Fruit fly (Drosophila melanogaster) whole organism, embryonic: ENCODE measurements around the gene CG14721.
A peak's percentile ranks its signal among the peaks of the same experiment; 100 is the strongest.

Source experiments
- Antp ChIP-seq: fragments of 200-800 bp; sonication (Bioruptor generic); optimal IDR thresholded peaks from 3 replicates; lab custom pipeline; 2016; ENCODE audit warnings: missing biosample characterization, missing genetic modification characterization
- CG10267 ChIP-seq: fragments of 200-800 bp; sonication (Bioruptor generic); optimal IDR thresholded peaks from 2 replicates; lab custom pipeline; 2018; ENCODE audit warnings: missing biosample characterization, mild to moderate bottlenecking, missing genetic modification characterization, moderate library complexity
- CG10321 ChIP-seq: fragments of 200-800 bp; sonication (Bioruptor generic); IDR thresholded peaks from 2 replicates; pipeline ENCODE4 v1.3.6; 2022; ENCODE audit warnings: missing biosample characterization, missing genetic modification characterization
- CG10565 ChIP-seq: fragments of 200-800 bp; sonication (Bioruptor generic); optimal IDR thresholded peaks from 3 replicates; lab custom pipeline; 2016; ENCODE audit warnings: missing biosample characterization, mild to moderate bottlenecking, missing genetic modification characterization
- CG11696 ChIP-seq: fragments of 200-800 bp; sonication (Bioruptor generic); IDR thresholded peaks from 2 replicates; pipeline ENCODE4 v1.3.6; 2022; ENCODE audit warnings: missing biosample characterization, missing genetic modification characterization
- CG12219 ChIP-seq: fragments of 200-800 bp; sonication (Bioruptor generic); optimal IDR thresholded peaks from 3 replicates; lab custom pipeline; 2018; ENCODE audit warnings: missing biosample characterization, mild to moderate bottlenecking, missing genetic modification characterization
- CG12236 ChIP-seq: fragments of 200-800 bp; sonication (Bioruptor generic); optimal IDR thresholded peaks from 2 replicates; lab custom pipeline; 2016; ENCODE audit warnings: missing biosample characterization, missing genetic modification characterization
- CG1233 ChIP-seq: fragments of 200-800 bp; sonication (Bioruptor generic); optimal IDR thresholded peaks from 4 replicates; lab custom pipeline; 2018; ENCODE audit warnings: missing biosample characterization, mild to moderate bottlenecking, missing genetic modification characterization
- CG14710 ChIP-seq: fragments of 200-800 bp; sonication (Bioruptor generic); optimal IDR thresholded peaks from 3 replicates; lab custom pipeline; 2019; ENCODE audit warnings: missing biosample characterization, mild to moderate bottlenecking, missing genetic modification characterization, moderate library complexity
- CG1603 ChIP-seq: fragments of 200-800 bp; sonication (Bioruptor generic); optimal IDR thresholded peaks from 2 replicates; lab custom pipeline; 2019; ENCODE audit warnings: missing biosample characterization, mild to moderate bottlenecking, missing genetic modification characterization, moderate library complexity
- CG17829 ChIP-seq: fragments of 200-800 bp; optimal IDR thresholded peaks from 2 replicates; lab custom pipeline; 2019; ENCODE audit warnings: missing biosample characterization, mild to moderate bottlenecking, missing genetic modification characterization, moderate library complexity
- CG18262 ChIP-seq: fragments of 200-800 bp; optimal IDR thresholded peaks from 3 replicates; lab custom pipeline; 2019; ENCODE audit warnings: missing biosample characterization, mild to moderate bottlenecking, missing genetic modification characterization, moderate library complexity
- CG3838 ChIP-seq: fragments of 200-800 bp; sonication (Bioruptor generic); optimal IDR thresholded peaks from 3 replicates; lab custom pipeline; 2016; ENCODE audit warnings: missing biosample characterization, missing genetic modification characterization
- CG3995 ChIP-seq: fragments of 200-800 bp; sonication (Bioruptor generic); optimal IDR thresholded peaks from 3 replicates; lab custom pipeline; 2016; ENCODE audit warnings: missing biosample characterization, missing genetic modification characterization
- CG4730 ChIP-seq: fragments of 200-800 bp; sonication (Bioruptor generic); IDR thresholded peaks from 2 replicates; pipeline ENCODE4 v1.3.6; 2022; ENCODE audit warnings: missing biosample characterization, missing genetic modification characterization
- CG6175 ChIP-seq: fragments of 200-800 bp; sonication (Bioruptor generic); IDR thresholded peaks from 3 replicates; pipeline ENCODE4 v1.3.6; 2022; ENCODE audit warnings: missing biosample characterization, missing genetic modification characterization
- CG6683 ChIP-seq: fragments of 200-800 bp; sonication (Bioruptor generic); optimal IDR thresholded peaks from 2 replicates; lab custom pipeline; 2017; ENCODE audit warnings: missing biosample characterization, mild to moderate bottlenecking, missing genetic modification characterization, missing genetic modification reagents
- CG6791 ChIP-seq: fragments of 200-800 bp; sonication (Bioruptor generic); IDR thresholded peaks from 3 replicates; pipeline ENCODE4 v1.3.6; 2022; ENCODE audit warnings: missing biosample characterization, missing genetic modification characterization; ENCODE audit not compliant: partially characterized antibody
- CG7963 ChIP-seq: fragments of 200-800 bp; sonication (Bioruptor generic); IDR thresholded peaks from 3 replicates; pipeline ENCODE4 v1.3.6; 2022; ENCODE audit warnings: missing biosample characterization, missing genetic modification characterization; ENCODE audit not compliant: partially characterized antibody
- CG8089 ChIP-seq: fragments of 200-800 bp; sonication (Bioruptor generic); optimal IDR thresholded peaks from 3 replicates; lab custom pipeline; 2016; ENCODE audit warnings: missing biosample characterization, missing genetic modification characterization
- CG8944 ChIP-seq: fragments of 200-800 bp; sonication (Bioruptor generic); optimal IDR thresholded peaks from 3 replicates; lab custom pipeline; 2016; ENCODE audit warnings: missing biosample characterization, missing genetic modification characterization
- CG9876 ChIP-seq: fragments of 200-800 bp; sonication (Bioruptor generic); optimal IDR thresholded peaks from 2 replicates; lab custom pipeline; 2016; ENCODE audit warnings: missing biosample characterization, missing genetic modification characterization
- Doc2 ChIP-seq: fragments of 200-800 bp; sonication (Bioruptor generic); IDR thresholded peaks from 2 replicates; pipeline ENCODE4 v1.3.6; 2022; ENCODE audit warnings: missing biosample characterization, missing genetic modification characterization
- H15 ChIP-seq: fragments of 200-800 bp; sonication (Bioruptor generic); IDR thresholded peaks from 3 replicates; pipeline ENCODE4 v1.3.6; 2022; ENCODE audit warnings: missing biosample characterization, missing genetic modification characterization
- Nf-YC ChIP-seq: fragments of 200-800 bp; optimal IDR thresholded peaks from 3 replicates; lab custom pipeline; 2019; ENCODE audit warnings: missing biosample characterization, mild to moderate bottlenecking, missing genetic modification characterization, moderate library complexity
- Side ChIP-seq: fragments of 200-800 bp; sonication (Bioruptor generic); optimal IDR thresholded peaks from 2 replicates; lab custom pipeline; 2016; ENCODE audit warnings: missing biosample characterization, missing genetic modification characterization
- Six4 ChIP-seq: fragments of 200-800 bp; sonication (Bioruptor generic); optimal IDR thresholded peaks from 2 replicates; lab custom pipeline; 2016; ENCODE audit warnings: missing biosample characterization, missing genetic modification characterization
- Usf ChIP-seq: fragments of 200-800 bp; sonication (Bioruptor generic); optimal IDR thresholded peaks from 2 replicates; lab custom pipeline; 2017; ENCODE audit warnings: missing genotype, missing biosample characterization, missing genetic modification characterization
- al ChIP-seq: fragments of 200-800 bp; sonication (Bioruptor generic); IDR thresholded peaks from 2 replicates; pipeline ENCODE4 v1.3.6; 2022; ENCODE audit warnings: missing biosample characterization, missing genetic modification characterization
- aop ChIP-seq: fragments of 200-800 bp; sonication (Bioruptor generic); IDR thresholded peaks from 2 replicates; pipeline ENCODE4 v1.3.6; 2022; ENCODE audit warnings: missing biosample characterization, missing genetic modification characterization
- chn ChIP-seq: fragments of 200-800 bp; sonication (Bioruptor generic); optimal IDR thresholded peaks from 2 replicates; lab custom pipeline; 2016; ENCODE audit warnings: missing biosample characterization, missing genetic modification characterization
- croc ChIP-seq: fragments of 200-800 bp; sonication (Bioruptor generic); conservative IDR thresholded peaks from 3 replicates; pipeline ENCODE4 v1.3.6; 2022; ENCODE audit warnings: missing biosample characterization, missing genetic modification characterization
- dm ChIP-seq: fragments of 200-800 bp; sonication (Bioruptor generic); optimal IDR thresholded peaks from 3 replicates; lab custom pipeline; 2016; ENCODE audit warnings: missing biosample characterization, missing genetic modification characterization
- eve ChIP-seq, 2 experiments: fragments of >200 bp; optimal IDR thresholded peaks; 2 replicates each; lab custom pipeline; 2017; ENCODE audit warnings: missing biosample characterization in 2 of 2, missing genetic modification characterization in 2 of 2
- fd96Cb ChIP-seq: fragments of 200-800 bp; sonication (Bioruptor generic); optimal IDR thresholded peaks from 2 replicates; lab custom pipeline; 2018; ENCODE audit warnings: missing biosample characterization, mild to moderate bottlenecking, missing genetic modification characterization, moderate library complexity
- fu2 ChIP-seq: fragments of 200-800 bp; sonication (Bioruptor generic); optimal IDR thresholded peaks from 2 replicates; lab custom pipeline; 2016; ENCODE audit warnings: missing biosample characterization, missing genetic modification characterization
- grau ChIP-seq: fragments of 200-800 bp; optimal IDR thresholded peaks from 3 replicates; lab custom pipeline; 2019; ENCODE audit warnings: missing biosample characterization, mild to moderate bottlenecking, missing genetic modification characterization, moderate library complexity
- kay ChIP-seq: fragments of 200-800 bp; sonication (Bioruptor generic); optimal IDR thresholded peaks from 2 replicates; lab custom pipeline; 2016; ENCODE audit warnings: missing biosample characterization, missing genetic modification characterization
- klu ChIP-seq: fragments of 200-800 bp; sonication (Bioruptor generic); IDR thresholded peaks from 2 replicates; pipeline ENCODE4 v1.3.6; 2022; ENCODE audit warnings: missing biosample characterization, missing genetic modification characterization
- lab ChIP-seq: fragments of 200-800 bp; sonication (Bioruptor generic); optimal IDR thresholded peaks from 3 replicates; lab custom pipeline; 2017; ENCODE audit warnings: missing biosample characterization, missing genetic modification characterization, mild to moderate bottlenecking, moderate library complexity, missing genetic modification reagents
- lola ChIP-seq, 3 experiments: fragments of >200 bp in 2 of 3; fragments of 200-800 bp in 1 of 3; sonication (Bioruptor generic) in 1 of 3; optimal IDR thresholded peaks; 2 replicates each; lab custom pipeline; 2017 to 2019; ENCODE audit warnings: missing biosample characterization in 3 of 3, missing genetic modification characterization in 3 of 3, mild to moderate bottlenecking in 1 of 3, moderate library complexity in 1 of 3
- onecut ChIP-seq: fragments of 200-800 bp; sonication (Bioruptor generic); IDR thresholded peaks from 2 replicates; pipeline ENCODE4 v1.3.6; 2022; ENCODE audit warnings: missing biosample characterization, missing genetic modification characterization
- sens ChIP-seq: fragments of 200-800 bp; sonication (Bioruptor generic); peaks from one replicate; lab custom pipeline; 2016; ENCODE audit warnings: missing biosample characterization, missing genetic modification characterization
- tll ChIP-seq, 2 experiments: fragments of 200-800 bp in 1 of 2; fragments of >200 bp in 1 of 2; sonication (Bioruptor generic) in 1 of 2; optimal IDR thresholded peaks; 2 replicates each; lab custom pipeline; 2017 to 2019; ENCODE audit warnings: missing biosample characterization in 2 of 2, missing genetic modification characterization in 2 of 2, mild to moderate bottlenecking in 1 of 2, moderate library complexity in 1 of 2
- ttk ChIP-seq: fragments of 200-800 bp; sonication (Bioruptor generic); IDR thresholded peaks from 2 replicates; pipeline ENCODE4 v2.1.2; 2022; ENCODE audit warnings: missing biosample characterization, missing genetic modification characterization
- tup ChIP-seq: fragments of 200-800 bp; sonication (Bioruptor generic); optimal IDR thresholded peaks from 2 replicates; lab custom pipeline; 2016; ENCODE audit warnings: missing biosample characterization, mild to moderate bottlenecking, missing genetic modification characterization, moderate library complexity
- z ChIP-seq: fragments of 200-800 bp; sonication (Bioruptor generic); IDR thresholded peaks from 3 replicates; pipeline ENCODE4 v1.3.6; 2022; ENCODE audit warnings: missing biosample characterization, missing genetic modification characterization
- zf30C ChIP-seq: fragments of 200-800 bp; sonication (Bioruptor generic); optimal IDR thresholded peaks from 3 replicates; lab custom pipeline; 2018; ENCODE audit warnings: missing biosample characterization, mild to moderate bottlenecking, missing genetic modification characterization
- zfh1 ChIP-seq: fragments of 200-800 bp; sonication (Bioruptor generic); IDR thresholded peaks from 3 replicates; pipeline ENCODE4 v1.3.6; 2022; ENCODE audit warnings: missing biosample characterization, missing genetic modification characterization
- zfh2 ChIP-seq: fragments of 200-800 bp; sonication (Bioruptor generic); optimal IDR thresholded peaks from 2 replicates; lab custom pipeline; 2016; ENCODE audit warnings: missing biosample characterization, missing genetic modification characterization

CG14721 gene

dm6 chr3R:11760669-11761387 is 25.6 kb downstream of the CG14721 start (continued):
- TF ChIP-seq fu2 (GFP tag; lab: Kevin White, UChicago) (peak; percentile 100), grau (tag; lab: Kevin White, UChicago) (peak; percentile 100), CG8089 (peak; percentile 100), CG10321 (GFP tag; lab: Robert Waterston, UW) (no peak), CG18262 (tag; lab: Kevin White, UChicago) (peak; percentile 100), Antp (GFP tag; lab: Kevin White, UChicago) (peak; percentile 100), chn (GFP tag; lab: Kevin White, UChicago) (peak; percentile 100), ttk (no peak), CG8944 (GFP tag; lab: Kevin White, UChicago) (peak; percentile 100), al (GFP tag; lab: Robert Waterston, UW) (no peak), Side (GFP tag; lab: Kevin White, UChicago) (peak; percentile 100), z (GFP tag; lab: Robert Waterston, UW) (no peak), CG6175 (GFP tag; lab: Robert Waterston, UW) (no peak), CG7963 (GFP tag; lab: Robert Waterston, UW) (no peak), CG10565 (peak; percentile 99), Six4 (GFP tag; lab: Kevin White, UChicago) (peak; percentile 100), CG9876 (GFP tag; lab: Kevin White, UChicago) (peak; percentile 100), CG12236 (peak; percentile 100), CG1603 (tag; lab: Kevin White, UChicago) (peak; percentile 99), CG3838 (GFP tag; lab: Kevin White, UChicago) (peak; percentile 99), dm (GFP tag; lab: Kevin White, UChicago) (peak; percentile 100), tll (GFP tag; optimal IDR thresholded peaks at IDR 0.05; lab: Kevin White, UChicago) (peak in 1 of 2 experiments; percentile 82), lab (GFP tag; lab: Kevin White, UChicago) (peak; percentile 100), Usf (GFP tag; lab: Kevin White, UChicago) (peak; percentile 99), CG6791 (GFP tag; lab: Robert Waterston, UW) (no peak), zfh1 (no peak), klu (GFP tag; lab: Robert Waterston, UW) (no peak), tup (peak; percentile 100), Doc2 (GFP tag; lab: Robert Waterston, UW) (no peak), onecut (peak; percentile 99), CG12219 (peak; percentile 100), lola (GFP tag; optimal IDR thresholded peaks at IDR 0.05; lab: Kevin White, UChicago) (peak in 1 of 3 experiments; percentile 100), zfh2 (peak; percentile 100), fd96Cb (tag; lab: Kevin White, UChicago) (peak; percentile 100), zf30C (GFP tag; lab: Kevin White, UChicago) (peak; percentile 100), H15 (GFP tag; lab: Robert Waterston, UW) (no peak), eve (GFP tag; optimal IDR thresholded peaks at IDR 0.05; lab: Kevin White, UChicago) (peak; percentile 95 to 100), CG14710 (tag; lab: Kevin White, UChicago) (peak; percentile 99), CG11696 (GFP tag; lab: Robert Waterston, UW) (no peak), croc (peak; percentile 100), aop (GFP tag; lab: Robert Waterston, UW) (no peak), CG3995 (peak; percentile 90), Nf-YC (peak; percentile 95), sens (GFP tag; lab: Kevin White, UChicago) (peak; percentile 100), kay (GFP tag; lab: Kevin White, UChicago) (peak; percentile 100), CG6683 (GFP tag; lab: Kevin White, UChicago) (peak; percentile 99), CG17829 (tag; lab: Kevin White, UChicago) (peak; percentile 100), CG10267 (tag; lab: Kevin White, UChicago) (peak; percentile 99), CG4730 (no peak), CG1233 (GFP tag; lab: Kevin White, UChicago) (peak; percentile 100)
